Fruit fly (Drosophila melanogaster) whole organism, pupa: ENCODE results near the gene elgi.

Source experiments
- CG10348 ChIP-seq: fragments of 200-800 bp; sonication (Bioruptor generic); IDR thresholded peaks from 2 replicates; pipeline ENCODE4 v1.3.6; 2022; ENCODE audit warnings: missing biosample characterization, missing genetic modification characterization
- CG13204 ChIP-seq: fragments of 200-800 bp; sonication (Bioruptor generic); optimal IDR thresholded peaks from 2 replicates; lab custom pipeline; 2018; ENCODE audit warnings: missing biosample characterization, mild to moderate bottlenecking, missing genetic modification characterization, moderate library complexity
- CG15710 ChIP-seq: fragments of 200-800 bp; sonication (Bioruptor generic); optimal IDR thresholded peaks from 2 replicates; lab custom pipeline; 2018; ENCODE audit warnings: missing biosample characterization, mild to moderate bottlenecking, missing genetic modification characterization, moderate library complexity
- CG34367 ChIP-seq: fragments of 200-800 bp; sonication (Bioruptor generic); optimal IDR thresholded peaks from 2 replicates; lab custom pipeline; 2018; ENCODE audit warnings: missing biosample characterization, mild to moderate bottlenecking, missing genetic modification characterization
- CG4496 ChIP-seq: fragments of 200-800 bp; sonication (Bioruptor generic); IDR thresholded peaks from 3 replicates; pipeline ENCODE4 v1.3.6; 2022; ENCODE audit warnings: missing biosample characterization, missing genetic modification characterization
- CG9948 ChIP-seq: fragments of 200-800 bp; sonication (Bioruptor generic); optimal IDR thresholded peaks from 2 replicates; lab custom pipeline; 2018; ENCODE audit warnings: missing biosample characterization, mild to moderate bottlenecking, missing genetic modification characterization, moderate library complexity
- D1 ChIP-seq: fragments of 200-800 bp; sonication (Bioruptor generic); optimal IDR thresholded peaks from 2 replicates; lab custom pipeline; 2018; ENCODE audit warnings: missing biosample characterization, mild to moderate bottlenecking, missing genetic modification characterization, moderate library complexity
- fd96Ca ChIP-seq: fragments of 200-800 bp; sonication (Bioruptor generic); IDR thresholded peaks from 3 replicates; pipeline ENCODE4 v1.3.6; 2022; ENCODE audit warnings: missing biosample characterization, missing genetic modification characterization

DNA sequence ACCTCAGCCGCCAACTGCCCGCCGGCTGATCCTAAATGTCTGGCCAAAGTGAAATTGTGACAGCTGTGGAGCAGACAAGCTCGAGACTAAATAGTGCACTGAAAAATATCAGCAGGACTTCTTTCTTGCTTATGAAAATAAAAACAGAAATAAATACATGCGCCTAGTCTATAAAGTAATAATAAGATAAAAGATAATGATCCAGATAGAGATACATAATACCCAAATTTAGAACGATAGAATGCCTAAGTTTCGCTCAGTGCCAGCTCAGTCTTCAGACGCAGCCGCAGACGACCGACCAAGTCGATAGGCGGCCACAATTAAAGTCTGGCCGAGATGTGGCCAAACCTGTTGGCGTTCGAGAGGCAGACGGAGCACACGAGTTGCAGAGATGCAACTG, 15.5 kb upstream of the elgi start:
- TF ChIP-seq D1 (tag; lab: Kevin White, UChicago) (no peak), CG10348 (GFP tag; lab: Robert Waterston, UW) (peak; percentile 81), CG15710 (tag; lab: Kevin White, UChicago) (peak; percentile 88), CG34367 (tag; lab: Kevin White, UChicago) (peak; percentile 83), CG4496 (GFP tag; lab: Robert Waterston, UW) (peak; percentile 97), CG13204 (GFP tag; lab: Kevin White, UChicago) (peak; percentile 68), CG9948 (peak; percentile 76), fd96Ca (GFP tag; lab: Robert Waterston, UW) (peak; percentile 91)
